Worm (Caenorhabditis elegans): ENCODE data around the gene snr-1.

The snr-1 gene

ce11 chrIV:17088849-17089248 is 1.0 kb downstream of the snr-1 start, which contains the start of gene Y116A8C.43 (continued):
- TF ChIP-seq nhr-90 (tag; optimal IDR thresholded peaks at IDR 0.05) (no peak), hmg-1.2 (GFP tag; IDR thresholded peaks at IDR 0.05) (peak; percentile 23; the same call in 1 of the 2 replicates), akir-1 (GFP tag; optimal IDR thresholded peaks at IDR 0.05) (no peak), efl-1 (GFP tag; optimal IDR thresholded peaks at IDR 0.05) (no peak), athp-1 (tag; optimal IDR thresholded peaks at IDR 0.05) (peak; percentile 63), nfyb-1 (GFP tag; IDR thresholded peaks at IDR 0.05) (0 out of 2 replicates have a peak, but pooled peaks have one; percentile 29), lin-35 (GFP tag; optimal IDR thresholded peaks at IDR 0.05) (no peak), F33H1.4 (GFP tag; IDR thresholded peaks at IDR 0.05) (no peak), bed-2 (GFP tag; IDR thresholded peaks at IDR 0.05) (no peak), hrde-1 (tag; optimal IDR thresholded peaks at IDR 0.05; ENCODE audit: borderline replicate concordance) (peak; percentile 67), Y95B8A.8 (GFP tag; IDR thresholded peaks at IDR 0.05) (0 out of 2 replicates have a peak, but pooled peaks have one; percentile 15), nhr-120 (GFP tag; IDR thresholded peaks at IDR 0.05) (no peak), mel-28 (tag; optimal IDR thresholded peaks at IDR 0.05; ENCODE audit: borderline replicate concordance) (no peak), madf-3 (GFP tag; IDR thresholded peaks at IDR 0.05) (0 out of 2 replicates have a peak, but pooled peaks have one; percentile 59), attf-5 (GFP tag; optimal IDR thresholded peaks at IDR 0.05) (peak; percentile 18), attf-6 (GFP tag; IDR thresholded peaks at IDR 0.05) (peak; percentile 92), ztf-25 (GFP tag; IDR thresholded peaks at IDR 0.05) (0 out of 2 replicates have a peak, but pooled peaks have one; percentile 10), him-1 (tag; optimal IDR thresholded peaks at IDR 0.05) (peak; percentile 37), sptf-2 (GFP tag; optimal IDR thresholded peaks at IDR 0.05) (no peak), hmg-20 (GFP tag; IDR thresholded peaks at IDR 0.05) (no peak), rec-8 (tag; optimal IDR thresholded peaks at IDR 0.05) (no peak), zim-3 (tag; optimal IDR thresholded peaks at IDR 0.05) (peak; percentile 57), tbp1 (GFP tag; optimal IDR thresholded peaks at IDR 0.05) (peak; percentile 44), die-1 (tag; optimal IDR thresholded peaks at IDR 0.05) (peak; percentile 34), repo-1 (tag; optimal IDR thresholded peaks at IDR 0.05) (peak; percentile 55), ceh-100 (GFP tag; IDR thresholded peaks at IDR 0.05) (peak; percentile 26)

- TF ChIP-seq hmg-1.2 (GFP tag; IDR thresholded peaks at IDR 0.05) (peak; percentile 7; the same call in 1 of the 2 replicates), ztf-3 (GFP tag; optimal IDR thresholded peaks at IDR 0.05) (no peak), pha-4 (tag; optimal IDR thresholded peaks at IDR 0.05) (peak; percentile 36)
These were observed 5.9 kb downstream of the snr-1 start, which contains the start of gene Y116A8C.29 for ce11 chrIV:17093701-17094100. Gene Y116A8C.29 (plus strand): TSS chrIV:17094028.

ce11 chrIV:17096168-17096567 is 8.3 kb downstream of the snr-1 start, which contains the start of gene Y116A8C.27:
Gene Y116A8C.27 (minus strand): TSS chrIV:17096268.
- no peak for TF ChIP-seq somi-1 (GFP tag; optimal IDR thresholded peaks at IDR 0.05)
- no peak for TF ChIP-seq lsy-27 (tag; optimal IDR thresholded peaks at IDR 0.05; ENCODE audit: borderline replicate concordance, insufficient read depth)
- peak; percentile 4 for TF ChIP-seq snpc-4 (GFP tag; optimal IDR thresholded peaks at IDR 0.05)
- no peak for TF ChIP-seq snpc-4 (tag; optimal IDR thresholded peaks at IDR 0.05)
- no peak for TF ChIP-seq tbp1 (GFP tag; optimal IDR thresholded peaks at IDR 0.05)

ce11 chrIV:17099113-17099512 is 11.3 kb downstream of the snr-1 start:
- no peak for TF ChIP-seq snpc-4 (GFP tag; optimal IDR thresholded peaks at IDR 0.05)
- TF ChIP-seq snpc-4 (tag; optimal IDR thresholded peaks at IDR 0.05): peak in 1 of 4 experiments; percentile 4
- TF ChIP-seq zfh-2 (GFP tag; conservative IDR thresholded peaks at IDR 0.05): no peak

All from whole organism, young adult.